Worm (Caenorhabditis elegans) whole organism, late embryonic: Measurements from ENCODE around the gene C05C10.2.

Source experiments
- C08G9.2 ChIP-seq: sonication (generic microtip); optimal IDR thresholded peaks from 2 replicates; lab custom pipeline; 2016; ENCODE audit warnings: mild to moderate bottlenecking, missing genetic modification characterization, moderate library complexity, missing compliant biosample characterization
- K09A11.1 ChIP-seq: sonication (generic microtip); optimal IDR thresholded peaks from 2 replicates; lab custom pipeline; 2017; ENCODE audit warnings: antibody characterized with exemption, mild to moderate bottlenecking, missing genetic modification characterization, missing compliant biosample characterization; ENCODE audit not compliant: insufficient read depth
- ahr-1 ChIP-seq: sonication (generic microtip); optimal IDR thresholded peaks from 2 replicates; lab custom pipeline; 2016; ENCODE audit warnings: missing genetic modification characterization, missing compliant biosample characterization
- ceh-14 ChIP-seq: sonication (generic microtip); optimal IDR thresholded peaks from 2 replicates; lab custom pipeline; 2016; ENCODE audit warnings: missing genotype, missing genetic modification characterization, missing compliant biosample characterization
- ceh-18 ChIP-seq: sonication (generic microtip); optimal IDR thresholded peaks from 2 replicates; lab custom pipeline; 2016; ENCODE audit warnings: missing genetic modification characterization, missing compliant biosample characterization
- ceh-2 ChIP-seq: sonication (generic microtip); optimal IDR thresholded peaks from 2 replicates; lab custom pipeline; 2016; ENCODE audit warnings: missing genotype, missing genetic modification characterization, missing compliant biosample characterization
- ceh-24 ChIP-seq: sonication (generic microtip); optimal IDR thresholded peaks from 2 replicates; lab custom pipeline; 2016; ENCODE audit warnings: mild to moderate bottlenecking, missing genetic modification characterization, missing compliant biosample characterization
- ceh-31 ChIP-seq: sonication (generic microtip); optimal IDR thresholded peaks from 2 replicates; lab custom pipeline; 2016; ENCODE audit warnings: missing genetic modification characterization, missing compliant biosample characterization
- dmd-4 ChIP-seq: sonication (generic microtip); optimal IDR thresholded peaks from 2 replicates; lab custom pipeline; 2016; ENCODE audit warnings: borderline replicate concordance, missing genetic modification characterization, missing compliant biosample characterization
- dve-1 ChIP-seq: sonication (generic microtip); optimal IDR thresholded peaks from 2 replicates; lab custom pipeline; 2017; ENCODE audit warnings: antibody characterized with exemption, mild to moderate bottlenecking, missing genetic modification characterization, missing compliant biosample characterization
- elt-2 ChIP-seq: sonication (generic microtip); optimal IDR thresholded peaks from 2 replicates; lab custom pipeline; 2016; ENCODE audit warnings: missing genetic modification reagents, missing genetic modification characterization, missing compliant biosample characterization
- gmeb-2 ChIP-seq: sonication (generic microtip); optimal IDR thresholded peaks from 2 replicates; lab custom pipeline; 2016; ENCODE audit warnings: missing genetic modification characterization, inconsistent platforms, missing compliant biosample characterization
- hlh-15 ChIP-seq: sonication (generic microtip); optimal IDR thresholded peaks from 2 replicates; lab custom pipeline; 2016; ENCODE audit warnings: missing genetic modification characterization, missing compliant biosample characterization
- hlh-30 ChIP-seq: sonication (generic microtip); optimal IDR thresholded peaks from 2 replicates; lab custom pipeline; 2017; ENCODE audit warnings: antibody characterized with exemption, missing genetic modification characterization, missing compliant biosample characterization; ENCODE audit not compliant: insufficient read depth
- hlh-8 ChIP-seq: sonication (generic microtip); optimal IDR thresholded peaks from 2 replicates; lab custom pipeline; 2016; ENCODE audit warnings: missing genotype, missing genetic modification characterization, missing compliant biosample characterization
- lim-6 ChIP-seq: sonication (generic microtip); optimal IDR thresholded peaks from 2 replicates; lab custom pipeline; 2016; ENCODE audit warnings: missing genetic modification characterization, missing compliant biosample characterization
- nfya-1 ChIP-seq: sonication (generic microtip); optimal IDR thresholded peaks from 2 replicates; lab custom pipeline; 2017; ENCODE audit warnings: missing genetic modification characterization, mild to moderate bottlenecking, missing compliant biosample characterization, antibody characterized with exemption, moderate library complexity
- npax-4 ChIP-seq: sonication (generic microtip); optimal IDR thresholded peaks from 2 replicates; lab custom pipeline; 2016; ENCODE audit warnings: missing genetic modification characterization, missing compliant biosample characterization
- odd-2 ChIP-seq: sonication (generic microtip); optimal IDR thresholded peaks from 2 replicates; lab custom pipeline; 2017; ENCODE audit warnings: antibody characterized with exemption, mild to moderate bottlenecking, missing genetic modification characterization, missing compliant biosample characterization
- pha-2 ChIP-seq: sonication (generic microtip); optimal IDR thresholded peaks from 2 replicates; lab custom pipeline; 2017; ENCODE audit warnings: mild to moderate bottlenecking, missing genetic modification characterization, missing compliant biosample characterization
- pros-1 ChIP-seq: fragments of 150-350 bp; optimal IDR thresholded peaks from 2 replicates; lab custom pipeline; 2014; ENCODE audit warnings: missing biosample characterization, missing genetic modification reagents, missing genetic modification characterization
- ref-2 ChIP-seq: sonication (generic microtip); optimal IDR thresholded peaks from 2 replicates; lab custom pipeline; 2016; ENCODE audit warnings: missing genetic modification characterization, missing compliant biosample characterization
- rnt-1 ChIP-seq: sonication (generic microtip); optimal IDR thresholded peaks from 2 replicates; lab custom pipeline; 2016; ENCODE audit warnings: missing genetic modification characterization, missing compliant biosample characterization
- tbx-7 ChIP-seq: sonication (generic microtip); optimal IDR thresholded peaks from 2 replicates; lab custom pipeline; 2016; ENCODE audit warnings: missing genotype, missing genetic modification characterization, missing compliant biosample characterization
- unc-3 ChIP-seq, 2 experiments: fragments of 200-800 bp in 1 of 2; sonication (Bioruptor generic) in 1 of 2; sonication (generic microtip) in 1 of 2; conservative IDR thresholded peaks in 1 of 2; optimal IDR thresholded peaks in 1 of 2; 2 replicates each; pipeline versions ENCODE4 v1.3.6 to Lab custom; 2016 to 2022; ENCODE audit warnings: missing compliant biosample characterization in 2 of 2, missing genetic modification characterization in 2 of 2, missing genetic modification reagents in 1 of 2
- unc-42 ChIP-seq: sonication (generic microtip); optimal IDR thresholded peaks from 2 replicates; lab custom pipeline; 2016; ENCODE audit warnings: missing genotype, missing genetic modification characterization, missing compliant biosample characterization
- unc-55 ChIP-seq: sonication (generic microtip); optimal IDR thresholded peaks from 2 replicates; lab custom pipeline; 2017; ENCODE audit warnings: missing biosample characterization, missing genetic modification reagents, missing genetic modification characterization
- unc-86 ChIP-seq: sonication (generic microtip); optimal IDR thresholded peaks from 2 replicates; lab custom pipeline; 2016; ENCODE audit warnings: missing genetic modification characterization, missing compliant biosample characterization
- zip-5 ChIP-seq: sonication (generic microtip); optimal IDR thresholded peaks from 2 replicates; lab custom pipeline; 2016; ENCODE audit warnings: missing genetic modification characterization, missing compliant biosample characterization

Gene C05C10.2

ce11 chrII:9967999-9968706, 46.1 kb downstream of the C05C10.2 start, which contains the start of the genes R53.4 and psf-1 (continued):
- TF ChIP-seq unc-3 (GFP tag; conservative IDR thresholded peaks at IDR 0.05; lab: Robert Waterston, UW) (no peak), unc-3 (tag; optimal IDR thresholded peaks at IDR 0.05; lab: Kevin White, UChicago) (no peak), gmeb-2 (no peak), rnt-1 (tag; lab: Kevin White, UChicago) (no peak), ceh-14 (tag; lab: Kevin White, UChicago) (no peak), hlh-8 (tag; lab: Kevin White, UChicago) (peak; percentile 43), odd-2 (no peak), unc-42 (tag; lab: Kevin White, UChicago) (peak; percentile 25), C08G9.2 (tag; lab: Kevin White, UChicago) (peak; percentile 74), ceh-2 (tag; lab: Kevin White, UChicago) (peak; percentile 75), unc-86 (tag; lab: Kevin White, UChicago) (no peak), ahr-1 (tag; lab: Kevin White, UChicago) (peak; percentile 21), pha-2 (tag; lab: Kevin White, UChicago) (no peak)

DNA sequence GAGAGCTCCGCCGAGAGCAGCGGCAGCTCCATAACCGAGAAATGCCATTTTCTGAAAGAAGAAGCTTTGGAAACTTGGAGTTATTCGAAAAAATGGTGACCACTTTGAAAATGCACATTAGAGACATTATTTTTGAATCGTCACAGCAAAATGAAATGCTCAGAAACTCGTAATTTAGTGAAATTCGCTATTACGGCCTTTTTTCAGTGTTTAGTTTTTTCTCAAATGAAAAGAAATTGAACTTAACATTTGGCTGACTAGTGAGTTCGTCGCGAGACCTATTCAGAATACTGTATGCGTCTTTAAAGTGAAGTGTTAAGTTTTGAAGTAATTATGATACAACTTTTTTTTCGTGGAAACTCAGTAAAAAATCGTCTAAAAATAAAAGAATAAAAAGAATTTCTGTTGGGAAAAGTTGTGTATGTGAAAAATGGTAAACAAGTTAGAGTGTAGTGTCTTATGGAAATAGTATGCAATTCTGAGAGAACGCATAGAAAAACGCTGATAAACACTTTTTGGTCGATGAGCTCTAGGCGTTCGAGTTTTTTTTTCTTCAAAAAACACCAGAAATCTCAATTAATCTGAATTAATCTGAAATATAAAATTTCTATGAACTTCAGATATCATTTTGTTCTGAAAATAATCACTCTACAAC, 48.5 kb downstream of the C05C10.2 start, which contains the start of gene R53.5:
Gene R53.5 (minus strand): TSS at position 51 of the 655 bp plus-strand sequence.
- no peak for TF ChIP-seq pros-1 (tag; lab: Kevin White, UChicago)
- TF ChIP-seq odd-2 = no peak
- TF ChIP-seq K09A11.1 (tag; lab: Kevin White, UChicago) = no peak
- TF ChIP-seq tbx-7 (tag; lab: Kevin White, UChicago) = no peak
- no peak for TF ChIP-seq hlh-30 (tag; lab: Kevin White, UChicago)
- TF ChIP-seq dmd-4 (tag; lab: Kevin White, UChicago) = no peak
- no peak for TF ChIP-seq unc-42 (tag; lab: Kevin White, UChicago)
- no peak for TF ChIP-seq unc-55 (GFP tag; lab: Kevin White, UChicago)
- TF ChIP-seq ceh-31 (tag; lab: Kevin White, UChicago) = no peak
- TF ChIP-seq pha-2 (tag; lab: Kevin White, UChicago) = no peak
- TF ChIP-seq npax-4 (tag; lab: Kevin White, UChicago) = no peak
- no peak for TF ChIP-seq lim-6 (tag; lab: Kevin White, UChicago)

- peak; percentile 65 for TF ChIP-seq elt-2 (tag; lab: Kevin White, UChicago)
- no peak for TF ChIP-seq unc-86 (tag; lab: Kevin White, UChicago)
- TF ChIP-seq ceh-2 (tag; lab: Kevin White, UChicago) = no peak
- no peak for TF ChIP-seq dmd-4 (tag; lab: Kevin White, UChicago)
These were observed 52.2 kb downstream of the C05C10.2 start for ce11 chrII:9974210-9974609.

DNA sequence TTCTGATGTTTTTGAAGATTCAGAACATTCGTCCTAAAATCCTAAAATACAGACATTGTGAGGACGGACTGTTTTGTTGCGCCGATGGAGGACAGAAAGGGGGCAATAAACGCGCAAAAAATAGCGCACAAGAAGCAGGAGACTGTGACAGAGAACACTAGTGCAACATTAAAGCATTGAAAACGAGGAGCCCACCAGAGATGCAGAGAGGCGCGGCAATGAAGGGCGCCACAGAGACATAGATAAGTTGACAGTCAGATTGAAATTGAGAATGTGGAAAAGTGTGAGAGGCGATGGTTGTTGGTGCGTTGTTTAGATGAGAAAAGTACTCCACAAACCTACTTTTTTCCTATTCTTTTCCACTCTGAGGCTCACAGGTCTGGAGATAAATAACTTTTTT, 52.9 kb downstream of the C05C10.2 start, which contains the start of gene aakg-5:
Gene aakg-5 (minus strand): TSS at position 159 of the 400 bp plus-strand sequence.
- TF ChIP-seq dve-1 (tag; lab: Kevin White, UChicago) (peak; percentile 11), ref-2 (tag; lab: Kevin White, UChicago) (no peak), hlh-15 (tag; lab: Kevin White, UChicago) (no peak), ceh-2 (tag; lab: Kevin White, UChicago) (no peak), zip-5 (tag; lab: Kevin White, UChicago) (no peak), nfya-1 (tag; lab: Kevin White, UChicago) (peak; percentile 25), ceh-18 (tag; lab: Kevin White, UChicago) (peak; percentile 43), ceh-24 (tag; lab: Kevin White, UChicago) (no peak), ceh-14 (tag; lab: Kevin White, UChicago) (no peak), ceh-31 (tag; lab: Kevin White, UChicago) (peak; percentile 19), unc-55 (GFP tag; lab: Kevin White, UChicago) (peak; percentile 22)
